Worm (Caenorhabditis elegans): ENCODE results near the gene nhr-241.

Gene nhr-241

DNA sequence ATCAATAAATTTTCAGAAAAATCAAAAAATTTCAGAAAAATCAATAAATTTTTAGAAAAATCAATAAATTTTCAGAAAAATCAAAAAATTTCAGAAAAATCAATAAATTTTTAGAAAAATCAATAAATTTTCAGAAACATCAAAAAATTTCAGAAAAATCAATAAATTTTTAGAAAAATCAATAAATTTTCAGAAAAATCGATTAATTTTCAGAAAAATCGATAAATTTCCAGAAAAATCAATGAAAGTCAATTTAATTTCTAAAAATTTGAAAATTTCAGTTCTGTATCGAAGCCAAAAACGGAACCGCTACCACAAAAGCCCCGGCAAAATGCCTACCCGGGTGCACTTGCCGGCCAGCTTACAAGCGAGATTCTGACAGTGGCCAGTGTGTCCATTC is 23.9 kb upstream of the nhr-241 start:
- TF ChIP-seq ceh-28 (tag; optimal IDR thresholded peaks at IDR 0.05): peak; percentile 65

DNA sequence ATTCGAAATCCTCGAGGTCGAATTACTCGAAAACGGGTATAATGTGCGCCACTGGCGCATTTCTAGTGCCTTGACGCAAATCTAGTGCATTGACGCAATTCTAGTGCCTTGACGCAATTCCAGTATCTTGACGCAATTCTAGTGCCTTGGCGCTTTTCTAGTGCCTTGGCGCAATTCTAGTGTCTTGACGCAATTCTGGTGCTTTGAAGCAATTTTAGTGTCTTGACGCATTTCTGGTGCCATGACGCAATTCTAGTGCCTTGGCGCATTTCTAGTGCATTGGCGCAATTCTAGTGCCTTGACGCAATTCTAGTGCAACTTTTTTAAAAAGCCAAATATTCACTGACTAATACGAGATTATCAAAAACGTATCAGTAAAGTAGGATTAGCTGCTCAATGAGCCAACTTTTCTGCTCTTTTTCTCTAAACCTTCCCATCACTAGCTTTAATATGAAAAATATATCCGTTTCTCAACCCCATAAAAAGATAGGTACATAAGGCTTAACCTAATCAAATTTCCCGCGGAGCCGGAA is 14.7 kb upstream of the nhr-241 start, which contains the start of gene Y69H2.17:
Gene Y69H2.17, plus strand, starts transcription at position 483 of the 533 bp plus-strand sequence.
- TF ChIP-seq egl-5 (tag; optimal IDR thresholded peaks at IDR 0.05) (no peak), mdl-1 (tag; optimal IDR thresholded peaks at IDR 0.05) (no peak), nhr-76 (tag; optimal IDR thresholded peaks at IDR 0.05) (no peak), ceh-82 (tag; optimal IDR thresholded peaks at IDR 0.05) (no peak), nhr-23 (tag; optimal IDR thresholded peaks at IDR 0.05) (no peak), nhr-67 (tag; optimal IDR thresholded peaks at IDR 0.05) (no peak), ztf-11 (tag; optimal IDR thresholded peaks at IDR 0.05) (no peak), aly-2 (tag; optimal IDR thresholded peaks at IDR 0.05) (no peak), R02D3.7 (tag; optimal IDR thresholded peaks at IDR 0.05) (no peak)

DNA sequence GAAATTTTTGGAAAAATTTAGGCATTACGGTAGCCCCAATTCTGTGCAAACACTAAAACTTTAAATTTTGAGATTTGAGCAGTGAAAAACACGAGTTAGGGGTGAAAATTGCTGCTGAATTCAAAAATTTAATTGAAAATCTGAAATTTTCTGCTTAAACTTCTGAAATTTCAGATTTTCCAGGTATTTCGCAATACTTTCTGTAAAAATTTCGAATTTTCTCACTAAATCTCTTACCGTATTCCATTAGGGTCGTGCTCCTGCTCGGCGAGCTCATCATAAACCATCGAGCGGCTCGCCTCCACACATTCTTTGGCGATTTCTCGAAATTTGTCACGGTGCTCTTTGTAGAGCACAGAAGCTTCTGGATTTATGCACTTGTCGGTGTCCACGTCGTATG is 11.9 kb upstream of the nhr-241 start:
- TF ChIP-seq unc-62 (GFP tag; optimal IDR thresholded peaks at IDR 0.05): no peak
- no peak for TF ChIP-seq nhr-12 (tag; optimal IDR thresholded peaks at IDR 0.05)
- TF ChIP-seq nhr-43 (tag; optimal IDR thresholded peaks at IDR 0.05; ENCODE audit: poor library complexity, severe bottlenecking): no peak
- no peak for TF ChIP-seq pha-4 (tag; optimal IDR thresholded peaks at IDR 0.05)
- no peak for TF ChIP-seq ceh-16 (tag; optimal IDR thresholded peaks at IDR 0.05)
- TF ChIP-seq nhr-11 (tag; optimal IDR thresholded peaks at IDR 0.05): no peak
- no peak for TF ChIP-seq ama-1 (optimal IDR thresholded peaks at IDR 0.05)
- no peak for TF ChIP-seq lsy-12 (tag; optimal IDR thresholded peaks at IDR 0.05)
- TF ChIP-seq ztf-4 (tag; optimal IDR thresholded peaks at IDR 0.05): no peak
- no peak for TF ChIP-seq nhr-76 (tag; optimal IDR thresholded peaks at IDR 0.05)
- no peak for TF ChIP-seq ztf-11 (tag; optimal IDR thresholded peaks at IDR 0.05)
- no peak for TF ChIP-seq elt-1 (tag; optimal IDR thresholded peaks at IDR 0.05)
- TF ChIP-seq lin-15B (tag; optimal IDR thresholded peaks at IDR 0.05): no peak

DNA sequence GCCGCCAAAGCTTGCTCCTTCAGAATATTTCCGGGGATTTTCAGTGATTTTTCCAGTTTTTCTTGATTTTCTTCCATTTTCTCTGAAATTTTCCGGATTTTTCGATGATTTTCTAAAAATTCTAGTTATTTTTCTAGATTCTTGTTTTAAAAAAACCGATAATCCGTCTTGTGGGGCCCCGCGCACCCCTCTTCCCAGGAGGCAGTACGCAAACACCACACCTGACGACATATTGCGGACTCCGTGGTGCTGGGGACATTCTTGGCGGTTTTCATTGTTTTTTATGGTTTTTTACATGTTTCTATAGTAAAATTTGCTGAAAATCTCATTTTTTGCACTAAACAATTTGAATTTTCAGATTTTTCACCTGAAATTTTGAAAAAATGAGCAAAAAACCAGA is 9.6 kb upstream of the nhr-241 start, which contains the start of the genes ubc-19 and Y69H2.7:
Gene ubc-19, minus strand, starts transcription at position 82 of the 400 bp plus-strand sequence.
Gene Y69H2.7, plus strand, starts transcription at position 309 of the 400 bp plus-strand sequence.
- TF ChIP-seq R02D3.7 (tag; optimal IDR thresholded peaks at IDR 0.05) (no peak), hmg-11 (tag; optimal IDR thresholded peaks at IDR 0.05) (peak; percentile 70), pha-4 (tag; optimal IDR thresholded peaks at IDR 0.05) (peak; percentile 24), daf-12 (tag; optimal IDR thresholded peaks at IDR 0.05) (no peak), lin-15B (tag; optimal IDR thresholded peaks at IDR 0.05) (no peak), tbx-2 (tag; optimal IDR thresholded peaks at IDR 0.05) (no peak), snpc-4 (tag; optimal IDR thresholded peaks at IDR 0.05) (peak; percentile 41), nhr-76 (tag; optimal IDR thresholded peaks at IDR 0.05) (no peak), skn-1 (tag; optimal IDR thresholded peaks at IDR 0.05) (no peak), nfya-1 (tag; optimal IDR thresholded peaks at IDR 0.05; ENCODE audit: insufficient read depth) (no peak), fkh-10 (GFP tag; optimal IDR thresholded peaks at IDR 0.05) (no peak), nhr-77 (tag; optimal IDR thresholded peaks at IDR 0.05) (no peak), egl-27 (tag; optimal IDR thresholded peaks at IDR 0.05) (no peak), mdl-1 (tag; optimal IDR thresholded peaks at IDR 0.05) (no peak), ceh-9 (tag; optimal IDR thresholded peaks at IDR 0.05) (no peak), nhr-25 (tag; optimal IDR thresholded peaks at IDR 0.05) (no peak), jun-1 (tag; optimal IDR thresholded peaks at IDR 0.05) (no peak), fos-1 (tag; optimal IDR thresholded peaks at IDR 0.05) (no peak), nhr-237 (tag; optimal IDR thresholded peaks at IDR 0.05) (no peak), nhr-11 (tag; optimal IDR thresholded peaks at IDR 0.05) (no peak), eor-1 (tag; optimal IDR thresholded peaks at IDR 0.05) (no peak), fkh-2 (tag; optimal IDR thresholded peaks at IDR 0.05) (no peak)

DNA sequence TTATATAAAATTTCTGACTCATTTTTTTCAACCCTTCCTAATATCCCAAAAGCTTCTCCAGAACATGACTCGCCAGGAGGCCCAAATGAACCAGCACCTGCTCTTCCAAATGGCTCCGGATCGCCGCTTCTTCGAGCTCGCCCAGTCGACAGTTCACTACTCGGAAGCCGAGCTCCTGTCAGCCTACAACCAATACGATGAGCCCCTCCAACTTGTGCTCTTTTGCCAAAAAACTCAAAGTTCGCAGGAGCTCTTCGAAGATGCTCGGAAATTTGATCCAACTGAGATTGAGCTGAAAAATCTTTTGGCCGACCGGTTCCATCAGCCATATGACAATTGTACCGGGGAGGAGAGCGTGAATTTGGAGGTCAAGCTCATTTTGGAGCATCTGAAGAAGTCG is 3.8 kb upstream of the nhr-241 start:
- TF ChIP-seq tbx-2 (tag; optimal IDR thresholded peaks at IDR 0.05) (no peak), lin-15B (tag; optimal IDR thresholded peaks at IDR 0.05) (no peak), nhr-76 (tag; optimal IDR thresholded peaks at IDR 0.05) (no peak), nhr-28 (tag; optimal IDR thresholded peaks at IDR 0.05) (no peak), ceh-16 (tag; optimal IDR thresholded peaks at IDR 0.05) (no peak), ztf-11 (tag; optimal IDR thresholded peaks at IDR 0.05) (no peak), nfya-1 (tag; optimal IDR thresholded peaks at IDR 0.05; ENCODE audit: insufficient read depth) (no peak), nhr-67 (tag; optimal IDR thresholded peaks at IDR 0.05) (no peak), nhr-43 (tag; optimal IDR thresholded peaks at IDR 0.05; ENCODE audit: poor library complexity, severe bottlenecking) (no peak), ceh-82 (tag; optimal IDR thresholded peaks at IDR 0.05) (no peak), sea-2 (GFP tag; optimal IDR thresholded peaks at IDR 0.05) (no peak)

Data from whole organism, L3 larva.